Worm (Caenorhabditis elegans): ENCODE results near the gene ZK177.3.

ZK177.3 gene

ce11 chrII:5543476-5544144 is 28.0 kb downstream of the ZK177.3 start (continued):
- TF ChIP-seq zim-3 (tag; optimal IDR thresholded peaks at IDR 0.05), result peak; percentile 91
- TF ChIP-seq lsy-27 (tag; optimal IDR thresholded peaks at IDR 0.05; ENCODE audit: borderline replicate concordance, insufficient read depth), result no peak
- TF ChIP-seq ceh-58 (GFP tag; IDR thresholded peaks at IDR 0.05), result 0 out of 2 replicates have a peak, but pooled peaks have one; percentile 12
- TF ChIP-seq Y95B8A.8 (GFP tag; IDR thresholded peaks at IDR 0.05), result peak; percentile 95
- peak; percentile 97 for TF ChIP-seq dpff-1 (tag; optimal IDR thresholded peaks at IDR 0.05)
- peak; percentile 85 for TF ChIP-seq madf-6 (GFP tag; IDR thresholded peaks at IDR 0.05)
- TF ChIP-seq nfya-2 (GFP tag; IDR thresholded peaks at IDR 0.05), result 0 out of 2 replicates have a peak, but pooled peaks have one; percentile 55
- peak; percentile 69 to 72 for TF ChIP-seq rec-8 (tag; optimal IDR thresholded peaks at IDR 0.05)
- TF ChIP-seq B0336.3 (GFP tag; IDR thresholded peaks at IDR 0.05), result peak; percentile 98
- TF ChIP-seq ztf-26 (tag; optimal IDR thresholded peaks at IDR 0.05), result peak; percentile 98
- TF ChIP-seq athp-1 (tag; optimal IDR thresholded peaks at IDR 0.05), result peak; percentile 94
- peak; percentile 98 for TF ChIP-seq repo-1 (tag; optimal IDR thresholded peaks at IDR 0.05)
- peak; percentile 48; the same call in 1 of the 2 replicates for TF ChIP-seq ceh-91 (GFP tag; IDR thresholded peaks at IDR 0.05)
- TF ChIP-seq fkh-3 (tag; optimal IDR thresholded peaks at IDR 0.05), result peak; percentile 82
- peak; percentile 84 for TF ChIP-seq F22D6.2 (tag; optimal IDR thresholded peaks at IDR 0.05)
- TF ChIP-seq pbrm-1 (GFP tag; IDR thresholded peaks at IDR 0.05), result peak; percentile 99
- no peak for TF ChIP-seq ztf-25 (GFP tag; IDR thresholded peaks at IDR 0.05)
- TF ChIP-seq ccch-3 (GFP tag; optimal IDR thresholded peaks at IDR 0.05), result peak; percentile 81
- TF ChIP-seq K12H6.12 (tag; optimal IDR thresholded peaks at IDR 0.05), result peak; percentile 98
- TF ChIP-seq nhr-179 (tag; optimal IDR thresholded peaks at IDR 0.05), result peak; percentile 54
- peak; percentile 93 for TF ChIP-seq akir-1 (GFP tag; optimal IDR thresholded peaks at IDR 0.05)
- peak; percentile 86 for TF ChIP-seq ztf-22 (GFP tag; optimal IDR thresholded peaks at IDR 0.05)
- TF ChIP-seq zfh-2 (GFP tag; conservative IDR thresholded peaks at IDR 0.05), result peak; percentile 89
- no peak for TF ChIP-seq B0019.2 (GFP tag; conservative IDR thresholded peaks at IDR 0.05)
- TF ChIP-seq C17E4.6 (GFP tag; IDR thresholded peaks at IDR 0.05), result peak; percentile 85
- TF ChIP-seq egl-44 (GFP tag; IDR thresholded peaks at IDR 0.05), result peak; percentile 93
- TF ChIP-seq B0261.1 (tag; optimal IDR thresholded peaks at IDR 0.05), result peak; percentile 51
- peak; percentile 95 for TF ChIP-seq mcd-1 (GFP tag; IDR thresholded peaks at IDR 0.05)
- peak; percentile 87 for TF ChIP-seq attf-5 (GFP tag; optimal IDR thresholded peaks at IDR 0.05)
- peak; percentile 95 for TF ChIP-seq K11D2.4 (GFP tag; IDR thresholded peaks at IDR 0.05)
- TF ChIP-seq ztf-6 (GFP tag; IDR thresholded peaks at IDR 0.05), result 0 out of 2 replicates have a peak, but pooled peaks have one; percentile 44
- peak; percentile 94 for TF ChIP-seq somi-1 (GFP tag; optimal IDR thresholded peaks at IDR 0.05)
- peak; percentile 53 for TF ChIP-seq dpl-1 (GFP tag; optimal IDR thresholded peaks at IDR 0.05)
- TF ChIP-seq dox-1 (GFP tag; IDR thresholded peaks at IDR 0.05), result peak; percentile 97

- TF ChIP-seq xnd-1 (tag; optimal IDR thresholded peaks at IDR 0.05), result no peak
- peak; percentile 53 for TF ChIP-seq hmg-1.2 (GFP tag; IDR thresholded peaks at IDR 0.05)
- TF ChIP-seq K11D2.4 (GFP tag; IDR thresholded peaks at IDR 0.05), result peak; percentile 62; the same call in 1 of the 2 replicates
- TF ChIP-seq chd-7 (tag; optimal IDR thresholded peaks at IDR 0.05), result no peak
- no peak for TF ChIP-seq ceh-79 (tag; optimal IDR thresholded peaks at IDR 0.05)
- TF ChIP-seq F23B12.7 (tag; optimal IDR thresholded peaks at IDR 0.05; ENCODE audit: insufficient read depth), result peak; percentile 25
- no peak for TF ChIP-seq dpff-1 (tag; optimal IDR thresholded peaks at IDR 0.05)
- no peak for TF ChIP-seq ceh-91 (GFP tag; IDR thresholded peaks at IDR 0.05)
- TF ChIP-seq C06A6.2 (GFP tag; conservative IDR thresholded peaks at IDR 0.05), result peak; percentile 78
- peak; percentile 37 for TF ChIP-seq Y53G8AR.9 (GFP tag; conservative IDR thresholded peaks at IDR 0.05)
- no peak for TF ChIP-seq ztf-3 (GFP tag; optimal IDR thresholded peaks at IDR 0.05)
- TF ChIP-seq bed-1 (GFP tag; IDR thresholded peaks at IDR 0.05), result no peak
- TF ChIP-seq repo-1 (tag; optimal IDR thresholded peaks at IDR 0.05), result no peak
- TF ChIP-seq lin-35 (GFP tag; optimal IDR thresholded peaks at IDR 0.05), result no peak
- no peak for TF ChIP-seq fkh-3 (tag; optimal IDR thresholded peaks at IDR 0.05)
- no peak; the same call in 1 of the 2 replicates for TF ChIP-seq nfyb-1 (GFP tag; IDR thresholded peaks at IDR 0.05)
- peak; percentile 93 for TF ChIP-seq snpc-4 (GFP tag; optimal IDR thresholded peaks at IDR 0.05)
- peak; percentile 98 to 99 (median 98) for TF ChIP-seq snpc-4 (tag; optimal IDR thresholded peaks at IDR 0.05)
These were observed 28.5 kb downstream of the ZK177.3 start for ce11 chrII:5544145-5544515.
